Worm (Caenorhabditis elegans) whole organism, L4/young adult: Measurements from ENCODE around the gene R105.5.

Source experiments
- W03F9.2 ChIP-seq: fragments of 150-350 bp; optimal IDR thresholded peaks from 2 replicates; lab custom pipeline; 2014; ENCODE audit warnings: missing biosample characterization, missing genetic modification characterization
- dao-5 ChIP-seq: sonication (generic microtip); optimal IDR thresholded peaks from 2 replicates; lab custom pipeline; 2016; ENCODE audit warnings: missing genotype, missing genetic modification characterization, moderate library complexity, missing compliant biosample characterization
- him-1 ChIP-seq: sonication (generic microtip); optimal IDR thresholded peaks from 2 replicates; lab custom pipeline; 2016; ENCODE audit warnings: missing genotype, missing genetic modification reagents, missing genetic modification characterization, missing compliant biosample characterization

R105.5 gene

ce11 chrIV:4660151-4661041 is 24.3 kb downstream of the R105.5 start, which contains the start of the genes F29B9.11 and jmjd-1.2:
F29B9.11 (minus strand) TSS chrIV:4660201.
jmjd-1.2 (plus strand) TSS chrIV:4660991.
- TF ChIP-seq W03F9.2 (tag; lab: Kevin White, UChicago) = peak; percentile 93
- TF ChIP-seq dao-5 = no peak
- TF ChIP-seq him-1 (tag; lab: Kevin White, UChicago) = peak; percentile 39

DNA sequence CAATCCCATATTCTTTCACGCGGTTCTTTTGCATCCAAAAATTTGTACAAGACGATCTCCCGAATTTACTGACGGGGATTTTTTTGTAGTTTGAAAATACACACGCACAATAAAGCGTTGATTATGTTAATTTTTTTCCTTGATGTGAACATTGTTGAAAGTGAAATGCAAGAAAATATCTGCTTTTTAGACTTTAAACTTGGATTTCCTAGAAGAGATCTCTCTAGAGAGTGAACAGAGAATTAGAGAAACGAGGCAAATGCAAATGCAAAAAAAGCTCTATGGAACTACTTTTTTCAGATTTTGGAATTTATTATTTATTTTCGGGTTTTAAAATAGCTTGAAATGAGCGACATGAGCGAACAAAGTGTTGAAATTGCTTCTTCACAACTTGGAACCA is 29.0 kb downstream of the R105.5 start, which contains the start of gene F29B9.1:
Gene F29B9.1, plus strand, starts transcription at position 301 of the 400 bp plus-strand sequence.
- TF ChIP-seq dao-5 (no peak), W03F9.2 (tag; lab: Kevin White, UChicago) (no peak), him-1 (tag; lab: Kevin White, UChicago) (no peak)

ce11 chrIV:4667383-4667782 is 31.3 kb downstream of the R105.5 start:
- no peak for TF ChIP-seq W03F9.2 (tag; lab: Kevin White, UChicago)
- TF ChIP-seq dao-5 = no peak
- no peak for TF ChIP-seq him-1 (tag; lab: Kevin White, UChicago)

- TF ChIP-seq him-1 (tag; lab: Kevin White, UChicago) = no peak
- no peak for TF ChIP-seq dao-5
- TF ChIP-seq W03F9.2 (tag; lab: Kevin White, UChicago) = no peak
These were observed 31.7 kb downstream of the R105.5 start for ce11 chrIV:4667835-4668234.

ce11 chrIV:4669242-4669641 is 33.1 kb downstream of the R105.5 start, which contains the start of gene F29B9.12:
F29B9.12 (plus strand) TSS chrIV:4669542.
- TF ChIP-seq dao-5 (no peak), him-1 (tag; lab: Kevin White, UChicago) (no peak), W03F9.2 (tag; lab: Kevin White, UChicago) (no peak)

DNA sequence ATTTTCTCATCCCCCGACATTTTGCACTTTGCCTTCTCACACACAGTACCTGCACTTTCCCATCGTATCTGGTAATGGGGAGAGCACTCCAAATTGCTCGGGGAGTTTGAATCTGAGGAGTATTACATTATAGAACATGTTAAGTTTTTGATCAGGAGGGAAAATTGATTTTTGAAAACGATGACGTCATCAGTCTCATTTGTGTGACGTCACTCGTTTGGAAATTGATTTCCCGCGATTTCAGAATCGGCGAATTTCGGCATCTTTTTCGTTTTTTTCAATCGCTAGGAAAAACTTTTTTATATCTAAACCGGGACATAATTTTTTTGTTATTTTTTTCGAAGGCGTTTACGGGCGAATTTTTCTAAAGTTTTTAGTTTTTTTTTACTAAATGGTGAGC is 37.2 kb downstream of the R105.5 start:
- TF ChIP-seq him-1 (tag; lab: Kevin White, UChicago) (no peak), dao-5 (no peak), W03F9.2 (tag; lab: Kevin White, UChicago) (no peak)

DNA sequence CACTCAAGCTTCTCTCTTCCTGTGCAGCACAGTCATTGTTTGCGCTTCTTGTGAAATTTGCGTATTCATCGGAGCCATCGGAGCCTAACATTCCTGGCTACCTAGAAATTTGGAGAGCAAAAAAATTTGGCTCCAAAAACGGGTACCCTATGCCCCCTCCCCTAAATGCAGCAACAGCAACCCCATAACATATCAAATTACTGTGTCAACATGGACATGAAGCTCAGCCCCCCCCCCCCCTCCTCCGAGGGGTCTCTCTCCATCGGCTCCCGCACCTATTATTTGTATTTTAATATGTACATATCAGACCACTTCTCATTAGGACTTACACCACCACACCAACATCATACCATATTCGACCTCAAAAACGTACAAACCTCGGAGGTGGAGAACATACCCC is 38.2 kb downstream of the R105.5 start:
- TF ChIP-seq W03F9.2 (tag; lab: Kevin White, UChicago) (no peak), him-1 (tag; lab: Kevin White, UChicago) (no peak), dao-5 (no peak)

DNA sequence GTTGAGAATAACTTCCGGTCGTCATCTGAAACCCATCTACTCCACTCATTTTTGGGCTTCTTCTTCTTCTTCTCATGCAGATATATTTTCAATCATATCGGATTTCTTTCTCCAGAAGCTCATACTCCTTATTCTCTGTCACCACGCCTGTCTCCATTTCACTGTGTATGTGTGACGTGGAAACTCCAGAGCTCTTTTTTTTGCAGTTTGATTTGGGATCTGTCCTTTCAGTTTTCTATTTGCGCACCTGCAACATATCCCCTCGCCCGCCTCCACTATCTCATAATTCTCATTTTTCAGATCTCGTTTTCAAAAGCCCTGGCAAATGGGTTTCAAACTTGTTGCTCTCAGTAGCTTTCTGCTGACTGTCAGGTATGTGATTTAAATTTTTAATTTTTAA is 42.6 kb downstream of the R105.5 start, which contains the start of gene kin-36:
Gene kin-36, plus strand, starts transcription at position 301 of the 400 bp plus-strand sequence.
- no peak for TF ChIP-seq dao-5

DNA sequence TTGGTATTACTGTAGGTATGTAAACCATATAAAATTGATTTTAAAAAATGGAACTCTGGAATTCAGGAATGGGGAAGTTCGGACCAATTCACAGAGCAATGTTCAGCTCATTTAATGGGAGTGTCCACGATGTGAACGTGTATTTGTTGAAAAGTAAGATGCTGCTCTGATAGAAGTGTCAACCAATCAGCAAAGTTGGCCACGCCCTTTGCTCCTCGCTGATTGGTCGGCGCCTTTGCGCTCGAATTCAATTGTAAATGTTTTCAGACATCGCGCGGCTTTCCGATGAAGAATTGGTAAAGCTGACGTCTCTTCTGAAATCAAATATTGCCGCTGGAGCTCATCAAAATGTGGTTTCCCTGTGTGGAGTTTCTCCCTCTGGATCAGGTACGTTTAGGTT is 47.0 kb downstream of the R105.5 start:
- TF ChIP-seq him-1 (tag; lab: Kevin White, UChicago) = no peak
- no peak for TF ChIP-seq W03F9.2 (tag; lab: Kevin White, UChicago)
- no peak for TF ChIP-seq dao-5

ce11 chrIV:4686291-4686830 is 50.3 kb downstream of the R105.5 start:
- TF ChIP-seq him-1 (tag; lab: Kevin White, UChicago) (no peak), dao-5 (no peak), W03F9.2 (tag; lab: Kevin White, UChicago) (no peak)
